Worm (Caenorhabditis elegans): Measurements from ENCODE around the gene crn-3.

DNA sequence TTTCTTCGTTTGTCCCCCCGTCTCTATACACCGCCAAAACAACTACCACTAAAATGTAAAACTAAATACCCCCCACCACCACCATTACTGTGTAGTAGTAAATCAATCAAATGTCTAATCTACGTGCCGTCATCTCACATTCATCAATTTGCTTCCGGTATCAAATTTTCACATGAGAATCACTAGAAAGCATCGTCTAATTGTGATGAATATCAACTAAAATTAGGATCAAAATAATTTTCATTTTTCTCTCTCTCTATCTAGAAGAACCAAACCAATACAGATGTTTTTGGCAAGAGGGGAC lies 41.1 kb upstream of the crn-3 start:
- TF ChIP-seq elt-1 (tag; optimal IDR thresholded peaks at IDR 0.05; ENCODE audit: borderline replicate concordance, insufficient read depth): no peak
- TF ChIP-seq snpc-4 (tag; optimal IDR thresholded peaks at IDR 0.05): no peak
- TF ChIP-seq nhr-76 (tag; optimal IDR thresholded peaks at IDR 0.05): no peak
- TF ChIP-seq lin-13 (tag; optimal IDR thresholded peaks at IDR 0.05): no peak
- TF ChIP-seq unc-62 (GFP tag; optimal IDR thresholded peaks at IDR 0.05): peak; percentile 76
- TF ChIP-seq lsy-2 (tag; optimal IDR thresholded peaks at IDR 0.05): no peak
- TF ChIP-seq nhr-237 (tag; optimal IDR thresholded peaks at IDR 0.05): no peak
- no peak for TF ChIP-seq nhr-28 (tag; optimal IDR thresholded peaks at IDR 0.05)
- no peak for TF ChIP-seq flh-1 (GFP tag; optimal IDR thresholded peaks at IDR 0.05)
- no peak for TF ChIP-seq mab-5 (tag; optimal IDR thresholded peaks at IDR 0.05)
- no peak for TF ChIP-seq ceh-83 (GFP tag; optimal IDR thresholded peaks at IDR 0.05)
- no peak for TF ChIP-seq elt-3 (tag; optimal IDR thresholded peaks at IDR 0.05)
